Fruit fly (Drosophila melanogaster): ENCODE data around the gene Naa60.

Gene Naa60

dm6 chr3L:9695647-9696046 is 31.0 kb upstream of the Naa60 start (continued):
- TF ChIP-seq CG10431 (GFP tag; optimal IDR thresholded peaks at IDR 0.05) (no peak), CG10366 (GFP tag; IDR thresholded peaks at IDR 0.05) (peak; percentile 15; the same call in 1 of the 2 replicates), TFAM (GFP tag; optimal IDR thresholded peaks at IDR 0.05) (no peak), Vsx1 (GFP tag; optimal IDR thresholded peaks at IDR 0.05) (peak; percentile 6), CG7786 (GFP tag; optimal IDR thresholded peaks at IDR 0.05) (no peak), CG32532 (GFP tag; IDR thresholded peaks at IDR 0.05) (no peak), CG11560 (tag; IDR thresholded peaks at IDR 0.05) (no peak), so (GFP tag; IDR thresholded peaks at IDR 0.05) (no peak), CG34224 (GFP tag; IDR thresholded peaks at IDR 0.05; ENCODE audit: partially characterized antibody) (no peak), CG12391 (tag; optimal IDR thresholded peaks at IDR 0.05) (peak; percentile 54), tna (GFP tag; IDR thresholded peaks at IDR 0.05; ENCODE audit: partially characterized antibody) (no peak), CG10654 (GFP tag; optimal IDR thresholded peaks at IDR 0.05) (no peak), ems (GFP tag; optimal IDR thresholded peaks at IDR 0.05) (no peak), Usf (GFP tag; optimal IDR thresholded peaks at IDR 0.05) (no peak), zen (tag; optimal IDR thresholded peaks at IDR 0.05) (no peak), CG14667 (GFP tag; IDR thresholded peaks at IDR 0.05) (no peak), CG1602 (GFP tag; optimal IDR thresholded peaks at IDR 0.05) (peak; percentile 17), CG7963 (GFP tag; IDR thresholded peaks at IDR 0.05; ENCODE audit: partially characterized antibody) (no peak), CG31441 (GFP tag; IDR thresholded peaks at IDR 0.05) (peak; percentile 59; the same call in 1 of the 2 replicates), esg (GFP tag; conservative IDR thresholded peaks at IDR 0.05) (0 out of 2 replicates have a peak, but pooled peaks have one; percentile 14), Abd-B (GFP tag; optimal IDR thresholded peaks at IDR 0.05) (no peak), CG30403 (GFP tag; optimal IDR thresholded peaks at IDR 0.05) (peak; percentile 49), bbx (GFP tag; IDR thresholded peaks at IDR 0.05; ENCODE audit: partially characterized antibody) (no peak), Fer3 (tag; optimal IDR thresholded peaks at IDR 0.05) (no peak), BEAF-32 (GFP tag; optimal IDR thresholded peaks at IDR 0.05) (no peak), CG15269 (tag; optimal IDR thresholded peaks at IDR 0.05) (peak; percentile 67), Ssrp (tag; optimal IDR thresholded peaks at IDR 0.05) (peak; percentile 34), CG17359 (tag; optimal IDR thresholded peaks at IDR 0.05) (peak; percentile 47), CG33213 (GFP tag; optimal IDR thresholded peaks at IDR 0.05) (no peak), bowl (GFP tag; IDR thresholded peaks at IDR 0.05) (no peak), onecut (GFP tag; IDR thresholded peaks at IDR 0.05) (no peak), Ravus (GFP tag; IDR thresholded peaks at IDR 0.05) (no peak), stc (GFP tag; IDR thresholded peaks at IDR 0.05) (no peak), MESR4 (GFP tag; optimal IDR thresholded peaks at IDR 0.05) (no peak), CG13287 (GFP tag; IDR thresholded peaks at IDR 0.05; ENCODE audit: partially characterized antibody) (no peak), ci (GFP tag; IDR thresholded peaks at IDR 0.05) (no peak), CG11504 (tag; optimal IDR thresholded peaks at IDR 0.05) (peak; percentile 62), Hr3 (GFP tag; optimal IDR thresholded peaks at IDR 0.05) (no peak), crol (GFP tag; IDR thresholded peaks at IDR 0.05) (no peak), amos (GFP tag; IDR thresholded peaks at IDR 0.05; ENCODE audit: partially characterized antibody) (no peak), Hmr (GFP tag; optimal IDR thresholded peaks at IDR 0.05) (peak; percentile 46), Elba2 (GFP tag; optimal IDR thresholded peaks at IDR 0.05) (no peak), B-H1 (GFP tag; IDR thresholded peaks at IDR 0.05) (no peak), CG9797 (GFP tag; optimal IDR thresholded peaks at IDR 0.05) (no peak), Meics (GFP tag; optimal IDR thresholded peaks at IDR 0.05) (peak; percentile 41), Hand (GFP tag; optimal IDR thresholded peaks at IDR 0.05) (no peak), corto (GFP tag; optimal IDR thresholded peaks at IDR 0.05) (no peak), fd96Cb (tag; optimal IDR thresholded peaks at IDR 0.05) (no peak), Antp (GFP tag; optimal IDR thresholded peaks at IDR 0.05) (no peak), Hmx (GFP tag; optimal IDR thresholded peaks at IDR 0.05) (no peak), CG17912 (GFP tag; optimal IDR thresholded peaks at IDR 0.05) (no peak)
